Worm (Caenorhabditis elegans) whole organism, early embryonic: ENCODE data around the gene R53.5.
A peak's percentile ranks its signal among the peaks of the same experiment; 100 is the strongest.

Source experiments
- B0310.2 ChIP-seq: sonication (generic microtip); optimal IDR thresholded peaks from 2 replicates; lab custom pipeline; 2016; ENCODE audit warnings: mild to moderate bottlenecking, missing genetic modification characterization, missing compliant biosample characterization
- F13C5.2 ChIP-seq: sonication (generic microtip); optimal IDR thresholded peaks from 2 replicates; lab custom pipeline; 2017; ENCODE audit warnings: mild to moderate bottlenecking, missing genetic modification characterization, inconsistent platforms, missing compliant biosample characterization
- aly-1 ChIP-seq: sonication (generic microtip); optimal IDR thresholded peaks from 2 replicates; lab custom pipeline; 2016; ENCODE audit warnings: missing genetic modification characterization, missing compliant biosample characterization
- ama-1 ChIP-seq: fragments of 150-350 bp; optimal IDR thresholded peaks from 2 replicates; lab custom pipeline; 2014
- ceh-13 ChIP-seq: fragments of 200-800 bp; sonication (Bioruptor generic); optimal IDR thresholded peaks from 2 replicates; lab custom pipeline; 2018; ENCODE audit warnings: mild to moderate bottlenecking, missing genetic modification characterization, missing compliant biosample characterization
- ceh-36 ChIP-seq: sonication (generic microtip); optimal IDR thresholded peaks from 2 replicates; lab custom pipeline; 2016; ENCODE audit warnings: missing genetic modification characterization, inconsistent platforms, missing compliant biosample characterization
- ets-7 ChIP-seq: sonication (generic microtip); optimal IDR thresholded peaks from 2 replicates; lab custom pipeline; 2016; ENCODE audit warnings: missing genotype, missing genetic modification characterization, missing compliant biosample characterization
- flt-1 ChIP-seq: fragments of 200-800 bp; sonication (Bioruptor generic); IDR thresholded peaks from 2 replicates; pipeline ENCODE4 v1.3.6; 2022; ENCODE audit warnings: missing genetic modification characterization, missing compliant biosample characterization
- hmbx-1 ChIP-seq: sonication (generic microtip); optimal IDR thresholded peaks from 2 replicates; lab custom pipeline; 2016; ENCODE audit warnings: mild to moderate bottlenecking, missing genetic modification characterization, missing compliant biosample characterization
- hmg-4 ChIP-seq: fragments of 200-800 bp; sonication (Bioruptor generic); optimal IDR thresholded peaks from 2 replicates; lab custom pipeline; 2018; ENCODE audit warnings: mild to moderate bottlenecking, missing genetic modification characterization, missing compliant biosample characterization
- hnd-1 ChIP-seq: sonication (generic microtip); optimal IDR thresholded peaks from 2 replicates; lab custom pipeline; 2016; ENCODE audit warnings: missing genetic modification characterization, missing compliant biosample characterization
- pes-1 ChIP-seq: fragments of 200-800 bp; sonication (Bioruptor generic); IDR thresholded peaks from 2 replicates; pipeline ENCODE4 v1.3.6; 2022; ENCODE audit warnings: missing genetic modification reagents, missing genetic modification characterization, missing compliant biosample characterization
- scrt-1 ChIP-seq: fragments of 200-800 bp; sonication (Bioruptor generic); IDR thresholded peaks from 2 replicates; pipeline ENCODE4 v1.3.6; 2022; ENCODE audit warnings: missing genetic modification characterization, missing compliant biosample characterization
- sea-1 ChIP-seq: fragments of 200-800 bp; sonication (Bioruptor generic); conservative IDR thresholded peaks from 2 replicates; pipeline ENCODE4 v1.3.6; 2022; ENCODE audit warnings: missing genetic modification characterization, missing compliant biosample characterization
- tbx-11 ChIP-seq: fragments of 200-800 bp; sonication (Bioruptor generic); IDR thresholded peaks from 2 replicates; pipeline ENCODE4 v1.3.6; 2022; ENCODE audit warnings: missing genetic modification characterization, missing compliant biosample characterization
- tbx-37 ChIP-seq: fragments of 200-800 bp; sonication (Bioruptor generic); conservative IDR thresholded peaks from 2 replicates; pipeline ENCODE4 v1.3.6; 2022; ENCODE audit warnings: missing genetic modification reagents, missing genetic modification characterization, missing compliant biosample characterization
- tra-4 ChIP-seq: sonication (generic microtip); optimal IDR thresholded peaks from 2 replicates; lab custom pipeline; 2017; ENCODE audit warnings: missing genetic modification characterization, missing compliant biosample characterization

Gene R53.5

ce11 chrII:9970438-9971092, at the start of gene R53.5:
Gene R53.5, minus strand, starts transcription at chrII:9970488.
- TF ChIP-seq hmg-4 (GFP tag; lab: Kevin White, UChicago): no peak
- TF ChIP-seq B0310.2 (tag; lab: Kevin White, UChicago): no peak
- TF ChIP-seq ama-1: no peak
- TF ChIP-seq scrt-1 (GFP tag; lab: Robert Waterston, UW): no peak
- TF ChIP-seq ceh-36 (tag; lab: Kevin White, UChicago): no peak
- no peak for TF ChIP-seq ets-7 (tag; lab: Kevin White, UChicago)
- TF ChIP-seq aly-1 (tag; lab: Kevin White, UChicago): no peak
- TF ChIP-seq F13C5.2 (tag; lab: Kevin White, UChicago): no peak

DNA sequence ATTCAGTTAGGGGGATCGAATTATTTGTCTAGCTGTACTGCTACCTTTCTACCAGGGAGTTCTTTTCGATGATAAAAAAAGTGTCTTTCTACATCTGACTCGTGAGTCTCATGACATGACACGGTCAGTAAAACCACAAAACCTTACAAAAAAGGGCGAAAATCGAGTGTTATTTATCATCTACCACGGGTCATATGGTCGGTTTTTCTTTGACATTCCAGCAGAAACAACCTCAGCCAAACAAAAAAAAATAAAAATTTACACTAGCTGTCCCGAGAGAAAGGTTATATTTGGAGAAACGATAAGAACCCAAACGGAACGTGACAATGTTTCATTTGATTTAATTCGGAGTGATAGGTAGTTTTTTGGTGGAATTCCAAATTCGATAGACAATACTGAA, 49.4 kb upstream of the R53.5 start:
- TF ChIP-seq sea-1 (GFP tag; lab: Robert Waterston, UW) (no peak), hnd-1 (tag; lab: Kevin White, UChicago) (no peak), F13C5.2 (tag; lab: Kevin White, UChicago) (no peak), ceh-13 (GFP tag; lab: Kevin White, UChicago) (no peak), hmg-4 (GFP tag; lab: Kevin White, UChicago) (no peak), ama-1 (no peak)

- TF ChIP-seq tra-4 (no peak), aly-1 (tag; lab: Kevin White, UChicago) (no peak), tbx-11 (GFP tag; lab: Robert Waterston, UW) (no peak), scrt-1 (GFP tag; lab: Robert Waterston, UW) (no peak), tbx-37 (no peak), pes-1 (GFP tag; lab: Robert Waterston, UW) (no peak), F13C5.2 (tag; lab: Kevin White, UChicago) (no peak), hnd-1 (tag; lab: Kevin White, UChicago) (no peak), ets-7 (tag; lab: Kevin White, UChicago) (no peak), ama-1 (no peak), B0310.2 (tag; lab: Kevin White, UChicago) (no peak), ceh-36 (tag; lab: Kevin White, UChicago) (no peak), flt-1 (GFP tag; lab: Robert Waterston, UW) (no peak), ceh-13 (GFP tag; lab: Kevin White, UChicago) (no peak), hmbx-1 (tag; lab: Kevin White, UChicago) (no peak)
These were observed 47.2 kb upstream of the R53.5 start for ce11 chrII:10017528-10017927.

DNA sequence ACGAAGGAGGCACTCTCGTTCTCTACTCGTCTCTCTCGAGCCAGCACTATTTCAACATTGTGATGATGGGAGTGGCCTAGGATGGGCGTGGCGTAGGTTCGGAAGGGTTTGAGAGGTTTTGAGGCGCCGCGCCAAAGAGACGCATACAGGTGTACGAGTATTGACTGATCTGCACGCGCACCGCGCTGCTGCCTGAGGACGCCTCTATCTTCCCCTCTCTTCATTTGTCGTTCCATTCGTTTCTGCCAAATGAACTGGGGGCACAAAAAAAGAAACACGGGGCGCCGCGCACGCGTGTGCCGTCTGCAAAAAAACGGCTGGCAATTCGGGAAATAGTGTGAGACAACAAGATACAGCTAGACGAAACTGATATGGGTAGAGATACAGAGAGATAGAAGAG, 45.7 kb upstream of the R53.5 start, which contains the start of gene lec-2:
Gene lec-2, minus strand, starts transcription at position 171 of the 400 bp plus-strand sequence.
- no peak for TF ChIP-seq scrt-1 (GFP tag; lab: Robert Waterston, UW)
- no peak for TF ChIP-seq tra-4
- TF ChIP-seq aly-1 (tag; lab: Kevin White, UChicago): peak; percentile 0
- no peak for TF ChIP-seq tbx-37

DNA sequence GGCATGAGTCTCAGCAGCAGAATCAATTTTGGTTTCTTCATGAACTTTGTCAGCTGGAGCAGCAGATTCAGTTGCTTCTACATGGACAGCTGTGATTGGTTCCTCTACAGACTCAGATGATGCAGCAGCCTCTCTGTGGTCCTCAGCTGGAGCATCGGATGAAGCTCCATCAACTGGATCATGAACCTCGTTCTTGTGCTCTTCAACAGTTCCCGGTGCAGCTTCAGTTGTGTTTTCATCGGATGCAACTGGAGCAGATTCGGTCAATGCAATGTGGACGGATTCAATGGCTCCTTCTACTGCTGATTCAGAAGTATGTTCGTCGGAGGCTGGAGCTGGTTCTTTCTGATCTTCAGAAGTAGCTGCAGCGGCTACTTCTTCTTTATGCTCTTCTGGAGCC, 44.1 kb upstream of the R53.5 start:
- TF ChIP-seq tra-4: no peak
- no peak for TF ChIP-seq scrt-1 (GFP tag; lab: Robert Waterston, UW)
- no peak for TF ChIP-seq tbx-11 (GFP tag; lab: Robert Waterston, UW)
- TF ChIP-seq pes-1 (GFP tag; lab: Robert Waterston, UW): no peak
- no peak for TF ChIP-seq tbx-37
- no peak for TF ChIP-seq ama-1
- TF ChIP-seq hmg-4 (GFP tag; lab: Kevin White, UChicago): no peak
- no peak for TF ChIP-seq flt-1 (GFP tag; lab: Robert Waterston, UW)
- no peak for TF ChIP-seq F13C5.2 (tag; lab: Kevin White, UChicago)
- TF ChIP-seq ceh-13 (GFP tag; lab: Kevin White, UChicago): no peak
- no peak for TF ChIP-seq hnd-1 (tag; lab: Kevin White, UChicago)
- TF ChIP-seq hmbx-1 (tag; lab: Kevin White, UChicago): no peak
- TF ChIP-seq B0310.2 (tag; lab: Kevin White, UChicago): no peak
- TF ChIP-seq sea-1 (GFP tag; lab: Robert Waterston, UW): no peak
- no peak for TF ChIP-seq ceh-36 (tag; lab: Kevin White, UChicago)
- TF ChIP-seq ets-7 (tag; lab: Kevin White, UChicago): no peak
- no peak for TF ChIP-seq aly-1 (tag; lab: Kevin White, UChicago)

- no peak for TF ChIP-seq B0310.2 (tag; lab: Kevin White, UChicago)
- no peak for TF ChIP-seq tbx-11 (GFP tag; lab: Robert Waterston, UW)
- no peak for TF ChIP-seq F13C5.2 (tag; lab: Kevin White, UChicago)
- TF ChIP-seq sea-1 (GFP tag; lab: Robert Waterston, UW): no peak
- TF ChIP-seq aly-1 (tag; lab: Kevin White, UChicago): no peak
- TF ChIP-seq ceh-13 (GFP tag; lab: Kevin White, UChicago): no peak
- TF ChIP-seq pes-1 (GFP tag; lab: Robert Waterston, UW): no peak
- no peak for TF ChIP-seq hmbx-1 (tag; lab: Kevin White, UChicago)
- no peak for TF ChIP-seq scrt-1 (GFP tag; lab: Robert Waterston, UW)
- no peak for TF ChIP-seq tra-4
- no peak for TF ChIP-seq flt-1 (GFP tag; lab: Robert Waterston, UW)
- no peak for TF ChIP-seq tbx-37
These were observed 42.2 kb upstream of the R53.5 start for ce11 chrII:10012490-10012889.

DNA sequence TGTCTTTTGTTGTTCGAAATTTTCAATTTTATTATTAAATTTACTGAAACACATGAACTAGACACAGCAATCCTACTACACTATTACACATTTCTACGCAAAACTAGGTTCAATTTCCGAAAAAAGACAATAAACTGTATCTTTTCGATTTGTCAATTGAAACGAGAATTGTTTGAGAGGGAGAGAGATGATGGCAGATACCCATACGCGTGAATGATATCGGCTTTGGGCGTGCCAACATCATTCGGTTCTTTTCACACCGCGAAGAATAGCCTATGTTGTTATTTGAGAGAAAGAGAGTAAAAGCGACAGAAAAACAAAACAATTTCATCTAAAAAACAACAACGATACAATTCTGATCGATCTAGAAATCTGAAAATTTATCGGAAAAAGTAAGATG, 41.4 kb upstream of the R53.5 start:
- no peak for TF ChIP-seq hmg-4 (GFP tag; lab: Kevin White, UChicago)
- TF ChIP-seq aly-1 (tag; lab: Kevin White, UChicago): no peak
- TF ChIP-seq sea-1 (GFP tag; lab: Robert Waterston, UW): no peak
- TF ChIP-seq ceh-13 (GFP tag; lab: Kevin White, UChicago): no peak
- no peak for TF ChIP-seq tra-4
- no peak for TF ChIP-seq flt-1 (GFP tag; lab: Robert Waterston, UW)
- no peak for TF ChIP-seq B0310.2 (tag; lab: Kevin White, UChicago)
- no peak for TF ChIP-seq ceh-36 (tag; lab: Kevin White, UChicago)
- TF ChIP-seq tbx-11 (GFP tag; lab: Robert Waterston, UW): no peak
- TF ChIP-seq pes-1 (GFP tag; lab: Robert Waterston, UW): no peak
- TF ChIP-seq tbx-37: no peak
- TF ChIP-seq hnd-1 (tag; lab: Kevin White, UChicago): no peak
- TF ChIP-seq F13C5.2 (tag; lab: Kevin White, UChicago): no peak
